Worm (Caenorhabditis elegans) whole organism, midembryonic: ENCODE measurements around the gene Y10G11A.1.

Source experiments
- cog-1 ChIP-seq: sonication (generic microtip); optimal IDR thresholded peaks from 2 replicates; lab custom pipeline; 2016; ENCODE audit warnings: missing genetic modification characterization, missing compliant biosample characterization
- klf-2 ChIP-seq: fragments of 200-800 bp; sonication (Bioruptor generic); conservative IDR thresholded peaks from 2 replicates; pipeline ENCODE4 v1.3.6; 2022; ENCODE audit warnings: missing genetic modification reagents, missing genetic modification characterization, missing compliant biosample characterization
- tab-1 ChIP-seq: fragments of 200-800 bp; sonication (Bioruptor generic); IDR thresholded peaks from 2 replicates; pipeline ENCODE4 v1.3.6; 2022; ENCODE audit warnings: missing genetic modification characterization, missing compliant biosample characterization
- ztf-29 ChIP-seq: fragments of 200-800 bp; sonication (Bioruptor generic); IDR thresholded peaks from 2 replicates; pipeline ENCODE4 v1.3.6; 2022; ENCODE audit warnings: missing genetic modification reagents, missing genetic modification characterization, missing compliant biosample characterization

ce11 chrIV:16380937-16381336 is 43.5 kb upstream of the Y10G11A.1 start:
- TF ChIP-seq ztf-29 (GFP tag; lab: Robert Waterston, UW): no peak
- TF ChIP-seq klf-2: no peak
- TF ChIP-seq cog-1 (tag; lab: Kevin White, UChicago): no peak
- no peak for TF ChIP-seq tab-1 (GFP tag; lab: Robert Waterston, UW)
